Worm (Caenorhabditis elegans): ENCODE data around the gene C15F1.2.

The C15F1.2 gene

ce11 chrII:6992949-6993348 is 13.2 kb downstream of the C15F1.2 start (continued):
- no peak for TF ChIP-seq Y116A8C.19 (tag; optimal IDR thresholded peaks at IDR 0.05; ENCODE audit: borderline replicate concordance)
- no peak for TF ChIP-seq C16A3.4 (tag; optimal IDR thresholded peaks at IDR 0.05)
- no peak for TF ChIP-seq ztf-4 (tag; optimal IDR thresholded peaks at IDR 0.05)
- TF ChIP-seq egl-13 (tag; optimal IDR thresholded peaks at IDR 0.05): peak; percentile 55
- no peak for TF ChIP-seq alr-1 (tag; optimal IDR thresholded peaks at IDR 0.05; ENCODE audit: borderline replicate concordance)
- TF ChIP-seq ceh-90 (tag; optimal IDR thresholded peaks at IDR 0.05): no peak
- TF ChIP-seq pag-3 (tag; optimal IDR thresholded peaks at IDR 0.05; ENCODE audit: borderline replicate concordance, insufficient read depth): no peak
- TF ChIP-seq nhr-76 (tag; optimal IDR thresholded peaks at IDR 0.05): no peak
- TF ChIP-seq snu-23 (GFP tag; optimal IDR thresholded peaks at IDR 0.05): peak; percentile 41
- TF ChIP-seq skn-1 (tag; optimal IDR thresholded peaks at IDR 0.05): no peak
- peak; percentile 50 for TF ChIP-seq xbp-1 (tag; optimal IDR thresholded peaks at IDR 0.05)
- TF ChIP-seq ets-5 (GFP tag; IDR thresholded peaks at IDR 0.05): no peak

DNA sequence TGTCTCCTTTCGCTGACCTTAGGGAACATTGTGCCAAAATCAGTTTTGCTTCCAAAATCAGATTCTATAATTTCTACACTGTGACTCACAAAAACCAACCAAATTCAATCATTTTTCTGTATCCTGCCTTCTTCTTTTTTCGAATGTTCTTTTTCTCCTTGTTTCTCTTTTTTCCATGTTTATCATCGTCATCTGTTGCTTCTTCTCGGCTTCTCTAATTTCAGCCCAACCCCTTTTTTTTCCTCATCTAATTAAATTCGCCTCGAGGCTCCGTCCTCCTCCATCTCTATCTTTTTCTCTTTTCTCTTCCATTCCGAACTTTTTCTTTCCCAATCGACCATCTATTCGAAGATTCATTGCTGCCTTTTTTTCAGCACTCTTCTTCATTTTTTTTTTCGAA is 14.9 kb downstream of the C15F1.2 start, which contains the start of gene unc-104:
unc-104 (plus strand) TSS at position 311 of the 400 bp plus-strand sequence.
- TF ChIP-seq swsn-7 (tag; optimal IDR thresholded peaks at IDR 0.05): no peak
- TF ChIP-seq nhr-47 (tag; optimal IDR thresholded peaks at IDR 0.05): peak; percentile 12
- TF ChIP-seq C16A3.4 (tag; optimal IDR thresholded peaks at IDR 0.05): no peak
- TF ChIP-seq egl-27 (tag; optimal IDR thresholded peaks at IDR 0.05): no peak
- TF ChIP-seq unc-130 (tag; optimal IDR thresholded peaks at IDR 0.05): no peak
- peak; percentile 1 for TF ChIP-seq mep-1 (tag; optimal IDR thresholded peaks at IDR 0.05)
- TF ChIP-seq lsy-2 (tag; optimal IDR thresholded peaks at IDR 0.05): peak in 1 of 2 experiments; percentile 19
- peak; percentile 71 for TF ChIP-seq lin-14 (GFP tag; optimal IDR thresholded peaks at IDR 0.05)
- TF ChIP-seq efl-3 (GFP tag; optimal IDR thresholded peaks at IDR 0.05): no peak
- no peak for TF ChIP-seq aha-1 (tag; optimal IDR thresholded peaks at IDR 0.05)
- TF ChIP-seq sup-37 (GFP tag; optimal IDR thresholded peaks at IDR 0.05): no peak
- TF ChIP-seq nhr-71 (tag; optimal IDR thresholded peaks at IDR 0.05): peak; percentile 21
- no peak for TF ChIP-seq sox-4 (tag; optimal IDR thresholded peaks at IDR 0.05)
- no peak for TF ChIP-seq isw-1 (GFP tag; IDR thresholded peaks at IDR 0.05)
- no peak for TF ChIP-seq dpl-1 (GFP tag; optimal IDR thresholded peaks at IDR 0.05)
- TF ChIP-seq fkh-8 (tag; optimal IDR thresholded peaks at IDR 0.05): no peak
- no peak for TF ChIP-seq xbp-1 (tag; optimal IDR thresholded peaks at IDR 0.05)
- no peak for TF ChIP-seq nhr-76 (tag; optimal IDR thresholded peaks at IDR 0.05)
- no peak for TF ChIP-seq pax-3 (tag; optimal IDR thresholded peaks at IDR 0.05)
- TF ChIP-seq ztf-4 (tag; optimal IDR thresholded peaks at IDR 0.05): no peak
- TF ChIP-seq jun-1 (tag; optimal IDR thresholded peaks at IDR 0.05): no peak
- no peak for TF ChIP-seq C04F5.9 (tag; optimal IDR thresholded peaks at IDR 0.05)
- TF ChIP-seq mdl-1 (tag; optimal IDR thresholded peaks at IDR 0.05): no peak
- peak; percentile 14 for TF ChIP-seq zag-1 (tag; optimal IDR thresholded peaks at IDR 0.05)
- TF ChIP-seq zip-4 (GFP tag; optimal IDR thresholded peaks at IDR 0.05): no peak
- TF ChIP-seq ces-1 (GFP tag; optimal IDR thresholded peaks at IDR 0.05): no peak

DNA sequence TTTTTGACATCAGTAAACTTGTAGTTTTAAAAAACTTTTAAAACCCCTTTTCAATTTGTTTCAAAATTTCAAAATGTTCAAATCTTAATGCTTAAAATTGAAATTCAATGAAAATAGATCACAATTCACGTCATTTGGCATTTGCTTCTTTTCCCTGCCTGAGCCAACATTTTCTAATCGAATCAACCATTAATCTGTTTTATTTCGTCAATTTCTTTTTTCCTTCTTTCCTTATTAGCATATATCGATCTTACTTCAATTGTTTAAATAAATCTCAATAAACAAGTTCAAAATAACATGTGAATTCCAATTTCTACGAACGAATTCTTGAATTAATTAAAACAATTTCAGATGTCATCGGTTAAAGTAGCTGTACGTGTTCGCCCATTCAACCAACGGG is 15.8 kb downstream of the C15F1.2 start:
- TF ChIP-seq mep-1 (tag; optimal IDR thresholded peaks at IDR 0.05) (peak; percentile 4), lir-3 (tag; optimal IDR thresholded peaks at IDR 0.05; ENCODE audit: poor library complexity) (no peak), hlh-4 (tag; optimal IDR thresholded peaks at IDR 0.05) (no peak), Y116A8C.19 (tag; optimal IDR thresholded peaks at IDR 0.05; ENCODE audit: borderline replicate concordance) (no peak), mab-9 (GFP tag; IDR thresholded peaks at IDR 0.05) (no peak), tbx-2 (tag; optimal IDR thresholded peaks at IDR 0.05) (no peak), nhr-47 (tag; optimal IDR thresholded peaks at IDR 0.05) (no peak), lin-39 (tag; optimal IDR thresholded peaks at IDR 0.05) (no peak), efl-3 (GFP tag; optimal IDR thresholded peaks at IDR 0.05) (no peak), ceh-63 (GFP tag; optimal IDR thresholded peaks at IDR 0.05) (peak; percentile 61), mef-2 (tag; optimal IDR thresholded peaks at IDR 0.05) (no peak), hlh-17 (GFP tag; optimal IDR thresholded peaks at IDR 0.05; ENCODE audit: borderline replicate concordance) (no peak), ceh-90 (tag; optimal IDR thresholded peaks at IDR 0.05) (no peak), unc-130 (tag; optimal IDR thresholded peaks at IDR 0.05) (no peak), ceh-8 (GFP tag; optimal IDR thresholded peaks at IDR 0.05) (peak; percentile 77), pax-3 (tag; optimal IDR thresholded peaks at IDR 0.05) (no peak), nhr-77 (tag; optimal IDR thresholded peaks at IDR 0.05) (no peak), C04F5.9 (tag; optimal IDR thresholded peaks at IDR 0.05) (no peak), unc-30 (tag; optimal IDR thresholded peaks at IDR 0.05) (no peak)
